Fruit fly (Drosophila melanogaster) whole organism, embryonic: Measurements from ENCODE around the gene CG11920.

ENCODE experiments used
- Abd-B ChIP-seq: fragments of 200-800 bp; sonication (Bioruptor generic); optimal IDR thresholded peaks from 2 replicates; lab custom pipeline; 2018; ENCODE audit warnings: missing biosample characterization, mild to moderate bottlenecking, missing genetic modification characterization, moderate library complexity
- Atf6 ChIP-seq: fragments of 200-800 bp; sonication (Bioruptor generic); IDR thresholded peaks from 2 replicates; pipeline ENCODE4 v1.3.6; 2022; ENCODE audit warnings: missing biosample characterization, missing genetic modification characterization
- B-H1 ChIP-seq: fragments of 200-800 bp; sonication (Bioruptor generic); IDR thresholded peaks from 3 replicates; pipeline ENCODE4 v1.3.6; 2022; ENCODE audit warnings: missing biosample characterization, missing genetic modification characterization
- BtbVII ChIP-seq: fragments of 200-800 bp; sonication (Bioruptor generic); optimal IDR thresholded peaks from 3 replicates; lab custom pipeline; 2017; ENCODE audit warnings: missing biosample characterization, mild to moderate bottlenecking, missing genetic modification characterization
- CG10147 ChIP-seq: fragments of 200-800 bp; sonication (Bioruptor generic); optimal IDR thresholded peaks from 2 replicates; lab custom pipeline; 2019; ENCODE audit warnings: missing biosample characterization, mild to moderate bottlenecking, missing genetic modification characterization, moderate library complexity
- CG10543 ChIP-seq: fragments of 200-800 bp; sonication (Bioruptor generic); optimal IDR thresholded peaks from 3 replicates; lab custom pipeline; 2017; ENCODE audit warnings: missing biosample characterization, mild to moderate bottlenecking, missing genetic modification characterization, moderate library complexity
- CG11247 ChIP-seq: fragments of 200-800 bp; sonication (Bioruptor generic); IDR thresholded peaks from 2 replicates; pipeline ENCODE4 v1.3.6; 2022; ENCODE audit warnings: missing biosample characterization, missing genetic modification characterization
- CG11695 ChIP-seq: fragments of 200-800 bp; sonication (Bioruptor generic); IDR thresholded peaks from 3 replicates; pipeline ENCODE4 v1.3.6; 2022; ENCODE audit warnings: missing biosample characterization, missing genetic modification characterization
- CG12942 ChIP-seq: fragments of 200-800 bp; sonication (Bioruptor generic); optimal IDR thresholded peaks from 3 replicates; lab custom pipeline; 2016; ENCODE audit warnings: missing biosample characterization, missing genetic modification characterization
- CG14860 ChIP-seq: fragments of 200-800 bp; sonication (Bioruptor generic); IDR thresholded peaks from 3 replicates; pipeline ENCODE4 v1.3.6; 2022; ENCODE audit warnings: missing biosample characterization, missing genetic modification characterization; ENCODE audit not compliant: partially characterized antibody
- CG15073 ChIP-seq: fragments of 200-800 bp; sonication (Bioruptor generic); optimal IDR thresholded peaks from 2 replicates; lab custom pipeline; 2016; ENCODE audit warnings: missing biosample characterization, missing genetic modification characterization
- CG15479 ChIP-seq: fragments of 200-800 bp; sonication (Bioruptor generic); optimal IDR thresholded peaks from 3 replicates; lab custom pipeline; 2019; ENCODE audit warnings: missing biosample characterization, mild to moderate bottlenecking, missing genetic modification characterization, moderate library complexity
- CG17328 ChIP-seq: fragments of 200-800 bp; sonication (Bioruptor generic); IDR thresholded peaks from 2 replicates; pipeline ENCODE4 v1.3.6; 2022; ENCODE audit warnings: missing biosample characterization, missing genetic modification characterization
- CG17612 ChIP-seq: fragments of 200-800 bp; sonication (Bioruptor generic); IDR thresholded peaks from 2 replicates; pipeline ENCODE4 v1.3.6; 2022; ENCODE audit warnings: missing biosample characterization, missing genetic modification characterization
- CG18262 ChIP-seq: fragments of 200-800 bp; optimal IDR thresholded peaks from 3 replicates; lab custom pipeline; 2019; ENCODE audit warnings: missing biosample characterization, mild to moderate bottlenecking, missing genetic modification characterization, moderate library complexity
- CG31224 ChIP-seq: fragments of 200-800 bp; sonication (Bioruptor generic); IDR thresholded peaks from 2 replicates; pipeline ENCODE4 v1.3.6; 2022; ENCODE audit warnings: missing biosample characterization, missing genetic modification characterization
- CG33213 ChIP-seq: fragments of 200-800 bp; sonication (Bioruptor generic); optimal IDR thresholded peaks from 3 replicates; lab custom pipeline; 2016; ENCODE audit warnings: missing biosample characterization, missing genetic modification characterization
- CG5953 ChIP-seq: fragments of 200-800 bp; sonication (Bioruptor generic); IDR thresholded peaks from 2 replicates; pipeline ENCODE4 v1.3.6; 2022; ENCODE audit warnings: missing biosample characterization, missing genetic modification characterization
- CG6175 ChIP-seq: fragments of 200-800 bp; sonication (Bioruptor generic); IDR thresholded peaks from 3 replicates; pipeline ENCODE4 v1.3.6; 2022; ENCODE audit warnings: missing biosample characterization, missing genetic modification characterization
- CG6654 ChIP-seq: fragments of 200-800 bp; sonication (Bioruptor generic); optimal IDR thresholded peaks from 2 replicates; lab custom pipeline; 2017; ENCODE audit warnings: missing biosample characterization, mild to moderate bottlenecking, missing genetic modification characterization
- CG6765 ChIP-seq: fragments of 200-800 bp; sonication (Bioruptor generic); optimal IDR thresholded peaks from 3 replicates; lab custom pipeline; 2017; ENCODE audit warnings: missing biosample characterization, mild to moderate bottlenecking, missing genetic modification characterization
- CG7372 ChIP-seq: fragments of 200-800 bp; sonication (Bioruptor generic); IDR thresholded peaks from 2 replicates; pipeline ENCODE4 v1.3.6; 2022; ENCODE audit warnings: missing biosample characterization, missing genetic modification characterization
- CG7745 ChIP-seq: fragments of 200-800 bp; sonication (Bioruptor generic); optimal IDR thresholded peaks from 2 replicates; lab custom pipeline; 2018; ENCODE audit warnings: missing biosample characterization, mild to moderate bottlenecking, missing genetic modification characterization, moderate library complexity
- CG7963 ChIP-seq: fragments of 200-800 bp; sonication (Bioruptor generic); IDR thresholded peaks from 3 replicates; pipeline ENCODE4 v1.3.6; 2022; ENCODE audit warnings: missing biosample characterization, missing genetic modification characterization; ENCODE audit not compliant: partially characterized antibody
- CG8765 ChIP-seq: fragments of 200-800 bp; sonication (Bioruptor generic); IDR thresholded peaks from 2 replicates; pipeline ENCODE4 v1.3.6; 2022; ENCODE audit warnings: missing biosample characterization, missing genetic modification characterization
- D ChIP-seq, 2 experiments: fragments of 200-800 bp in 1 of 2; fragments of >200 bp in 1 of 2; sonication (Bioruptor generic) in 1 of 2; optimal IDR thresholded peaks; 2 replicates in 1 of 2; 3 replicates in 1 of 2; lab custom pipeline; 2017; ENCODE audit warnings: mild to moderate bottlenecking in 1 of 2, missing biosample characterization in 1 of 2, missing genetic modification characterization in 1 of 2, missing genetic modification reagents in 1 of 2
- Doc3 ChIP-seq: fragments of 200-800 bp; sonication (Bioruptor generic); IDR thresholded peaks from 3 replicates; pipeline ENCODE4 v1.3.6; 2022; ENCODE audit warnings: missing biosample characterization, missing genetic modification characterization; ENCODE audit not compliant: partially characterized antibody
- Gug ChIP-seq: fragments of 200-800 bp; sonication (Bioruptor generic); IDR thresholded peaks from 4 replicates; pipeline ENCODE4 v1.3.6; 2022; ENCODE audit warnings: missing biosample characterization, missing genetic modification characterization
- H2.0 ChIP-seq: fragments of 200-800 bp; sonication (Bioruptor generic); IDR thresholded peaks from 2 replicates; pipeline ENCODE4 v1.3.6; 2022; ENCODE audit warnings: missing biosample characterization, missing genetic modification characterization
- HLHmδ ChIP-seq: fragments of 200-800 bp; sonication (Bioruptor generic); optimal IDR thresholded peaks from 2 replicates; lab custom pipeline; 2018; ENCODE audit warnings: missing biosample characterization, mild to moderate bottlenecking, missing genetic modification characterization, moderate library complexity
- HmgD ChIP-seq: fragments of 200-800 bp; sonication (Bioruptor generic); optimal IDR thresholded peaks from 3 replicates; lab custom pipeline; 2016; ENCODE audit warnings: missing biosample characterization, missing genetic modification characterization
- Mrtf ChIP-seq: fragments of 200-800 bp; sonication (Bioruptor generic); IDR thresholded peaks from 3 replicates; pipeline ENCODE4 v1.3.6; 2022; ENCODE audit warnings: missing biosample characterization, missing genetic modification characterization
- NFAT ChIP-seq: fragments of 200-800 bp; sonication (Bioruptor generic); IDR thresholded peaks from 2 replicates; pipeline ENCODE4 v1.3.6; 2022; ENCODE audit warnings: missing biosample characterization, missing genetic modification characterization
- NK7.1 ChIP-seq: fragments of 200-800 bp; sonication (Bioruptor generic); optimal IDR thresholded peaks from 3 replicates; lab custom pipeline; 2016; ENCODE audit warnings: missing biosample characterization, missing genetic modification characterization
- Nf-YB ChIP-seq: fragments of 200-800 bp; sonication (Bioruptor generic); optimal IDR thresholded peaks from 3 replicates; lab custom pipeline; 2019; ENCODE audit warnings: missing biosample characterization, mild to moderate bottlenecking, missing genetic modification characterization, moderate library complexity
- PHDP ChIP-seq: fragments of 200-800 bp; sonication (Bioruptor generic); optimal IDR thresholded peaks from 3 replicates; lab custom pipeline; 2018; ENCODE audit warnings: missing biosample characterization, mild to moderate bottlenecking, missing genetic modification characterization, moderate library complexity
- Scr ChIP-seq: fragments of 200-800 bp; sonication (Bioruptor generic); IDR thresholded peaks from 2 replicates; pipeline ENCODE4 v1.3.6; 2022; ENCODE audit warnings: missing biosample characterization, missing genetic modification characterization; ENCODE audit not compliant: partially characterized antibody
- Xbp1 ChIP-seq: fragments of 200-800 bp; sonication (Bioruptor generic); optimal IDR thresholded peaks from 3 replicates; lab custom pipeline; 2016; ENCODE audit warnings: missing biosample characterization, mild to moderate bottlenecking, missing genetic modification characterization
- amos ChIP-seq: fragments of 200-800 bp; sonication (Bioruptor generic); IDR thresholded peaks from 2 replicates; pipeline ENCODE4 v1.3.6; 2022; ENCODE audit warnings: missing biosample characterization, missing genetic modification characterization; ENCODE audit not compliant: partially characterized antibody
- bigmax ChIP-seq: fragments of 200-800 bp; sonication (Bioruptor generic); optimal IDR thresholded peaks from 2 replicates; lab custom pipeline; 2018; ENCODE audit warnings: missing biosample characterization, mild to moderate bottlenecking, missing genetic modification characterization
- cas ChIP-seq: fragments of 200-800 bp; sonication (Bioruptor generic); IDR thresholded peaks from 2 replicates; pipeline ENCODE4 v1.3.6; 2022; ENCODE audit warnings: missing biosample characterization, missing genetic modification characterization
- crol ChIP-seq: fragments of 200-800 bp; sonication (Bioruptor generic); IDR thresholded peaks from 2 replicates; pipeline ENCODE4 v1.3.6; 2022; ENCODE audit warnings: missing biosample characterization, missing genetic modification characterization
- dimm ChIP-seq: fragments of 200-800 bp; sonication (Bioruptor generic); IDR thresholded peaks from 2 replicates; pipeline ENCODE4 v1.3.6; 2022; ENCODE audit warnings: missing biosample characterization, missing genetic modification characterization
- gcm2 ChIP-seq: fragments of 200-800 bp; sonication (Bioruptor generic); optimal IDR thresholded peaks from 2 replicates; lab custom pipeline; 2016; ENCODE audit warnings: missing biosample characterization, missing genetic modification characterization
- jigr1 ChIP-seq: fragments of 200-800 bp; sonication (Bioruptor generic); IDR thresholded peaks from 3 replicates; pipeline ENCODE4 v1.3.6; 2022; ENCODE audit warnings: missing biosample characterization, missing genetic modification characterization
- nmo ChIP-seq: fragments of 200-800 bp; sonication (Bioruptor generic); optimal IDR thresholded peaks from 2 replicates; lab custom pipeline; 2018; ENCODE audit warnings: missing biosample characterization, mild to moderate bottlenecking, missing genetic modification characterization, moderate library complexity
- pfk ChIP-seq: fragments of 200-800 bp; sonication (Bioruptor generic); optimal IDR thresholded peaks from 2 replicates; lab custom pipeline; 2018; ENCODE audit warnings: missing biosample characterization, mild to moderate bottlenecking, missing genetic modification characterization, moderate library complexity
- ro ChIP-seq: fragments of 200-800 bp; sonication (Bioruptor generic); IDR thresholded peaks from 2 replicates; pipeline ENCODE4 v1.3.6; 2022; ENCODE audit warnings: missing biosample characterization, missing genetic modification characterization
- sens ChIP-seq: fragments of 200-800 bp; sonication (Bioruptor generic); peaks from one replicate; lab custom pipeline; 2016; ENCODE audit warnings: missing biosample characterization, missing genetic modification characterization
- sna ChIP-seq: fragments of 200-800 bp; sonication (Bioruptor generic); IDR thresholded peaks from 2 replicates; pipeline ENCODE4 v1.3.6; 2022; ENCODE audit warnings: missing biosample characterization, missing genetic modification characterization; ENCODE audit not compliant: partially characterized antibody
- toy ChIP-seq: fragments of 200-800 bp; sonication (Bioruptor generic); IDR thresholded peaks from 2 replicates; pipeline ENCODE4 v1.3.6; 2022; ENCODE audit warnings: missing biosample characterization, missing genetic modification characterization
- wek ChIP-seq: fragments of 200-800 bp; sonication (Bioruptor generic); optimal IDR thresholded peaks from 3 replicates; lab custom pipeline; 2018; ENCODE audit warnings: missing biosample characterization, mild to moderate bottlenecking, missing genetic modification characterization, moderate library complexity

Gene CG11920

DNA sequence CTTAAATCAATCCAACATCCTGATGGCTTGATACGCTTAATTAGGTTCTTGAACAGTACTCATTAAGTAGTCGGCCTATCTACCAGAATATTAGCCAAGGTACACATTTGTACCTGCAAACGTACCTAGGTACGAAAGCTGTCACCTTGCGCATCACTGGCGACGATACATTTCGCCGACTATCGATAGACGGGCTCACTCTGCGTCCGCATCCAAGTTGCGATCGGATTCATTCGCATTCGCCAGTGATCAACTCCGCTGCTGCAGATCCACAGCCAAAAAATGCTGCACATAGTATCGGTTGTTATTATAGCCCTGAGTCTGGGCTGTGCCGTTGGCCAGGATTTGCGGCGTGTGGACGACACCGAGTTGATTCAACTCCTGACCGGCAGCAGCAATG lies 27.2 kb upstream of the CG11920 start, which contains the start of gene CG11790 (continued):
- TF ChIP-seq Mrtf (GFP tag; lab: Robert Waterston, UW) (no peak), gcm2 (GFP tag; lab: Kevin White, UChicago) (no peak), CG15073 (GFP tag; lab: Kevin White, UChicago) (no peak), H2.0 (GFP tag; lab: Robert Waterston, UW) (no peak), CG31224 (no peak), BtbVII (GFP tag; lab: Kevin White, UChicago) (no peak), CG17612 (GFP tag; lab: Robert Waterston, UW) (no peak), CG7372 (GFP tag; lab: Robert Waterston, UW) (no peak), wek (GFP tag; lab: Kevin White, UChicago) (no peak), crol (GFP tag; lab: Robert Waterston, UW) (no peak), CG6765 (no peak), CG7963 (GFP tag; lab: Robert Waterston, UW) (peak; percentile 85), ro (GFP tag; lab: Robert Waterston, UW) (no peak), sna (peak; percentile 75), HmgD (no peak), CG10147 (GFP tag; lab: Kevin White, UChicago) (no peak), Doc3 (GFP tag; lab: Robert Waterston, UW) (peak; percentile 85), B-H1 (GFP tag; lab: Robert Waterston, UW) (no peak), CG18262 (tag; lab: Kevin White, UChicago) (no peak), Nf-YB (GFP tag; lab: Kevin White, UChicago) (no peak), pfk (GFP tag; lab: Kevin White, UChicago) (peak; percentile 8), CG17328 (GFP tag; lab: Robert Waterston, UW) (no peak), HLHmδ (GFP tag; lab: Kevin White, UChicago) (no peak), CG5953 (GFP tag; lab: Robert Waterston, UW) (no peak), toy (GFP tag; lab: Robert Waterston, UW) (no peak), D (optimal IDR thresholded peaks at IDR 0.05; lab: Kevin White, UChicago) (no peak), D (GFP tag; optimal IDR thresholded peaks at IDR 0.05; lab: Kevin White, UChicago) (no peak), dimm (GFP tag; lab: Robert Waterston, UW) (no peak), sens (GFP tag; lab: Kevin White, UChicago) (no peak), CG15479 (GFP tag; lab: Kevin White, UChicago) (no peak), CG14860 (GFP tag; lab: Robert Waterston, UW) (peak; percentile 71), nmo (GFP tag; lab: Kevin White, UChicago) (no peak), CG8765 (GFP tag; lab: Robert Waterston, UW) (no peak), cas (GFP tag; lab: Robert Waterston, UW) (no peak), NFAT (no peak), CG11247 (GFP tag; lab: Robert Waterston, UW) (no peak), CG11695 (GFP tag; lab: Robert Waterston, UW) (no peak), Xbp1 (GFP tag; lab: Kevin White, UChicago) (no peak), NK7.1 (GFP tag; lab: Kevin White, UChicago) (no peak), CG7745 (tag; lab: Kevin White, UChicago) (no peak), CG6175 (no peak), CG33213 (no peak), Abd-B (GFP tag; lab: Kevin White, UChicago) (no peak), PHDP (tag; lab: Kevin White, UChicago) (peak; percentile 4), CG6654 (GFP tag; lab: Kevin White, UChicago) (no peak), jigr1 (GFP tag; lab: Robert Waterston, UW) (no peak), amos (GFP tag; lab: Robert Waterston, UW) (peak; percentile 75), Scr (peak; percentile 77), Gug (GFP tag; lab: Robert Waterston, UW) (no peak; the same call in 3 of the 4 replicates), Atf6 (no peak), bigmax (GFP tag; lab: Kevin White, UChicago) (no peak), CG12942 (no peak), CG10543 (GFP tag; lab: Kevin White, UChicago) (no peak)
